Worm (Caenorhabditis elegans): ENCODE results near the gene clec-126.
A peak's percentile ranks its signal among the peaks of the same experiment; 100 is the strongest.

Gene clec-126

ce11 chrII:3567576-3567975, 48.3 kb downstream of the clec-126 start:
- TF ChIP-seq sox-4 (tag; optimal IDR thresholded peaks at IDR 0.05), result peak; percentile 42
- TF ChIP-seq ztf-16 (tag; optimal IDR thresholded peaks at IDR 0.05), result peak; percentile 25
- peak; percentile 60 for TF ChIP-seq eyg-1 (tag; optimal IDR thresholded peaks at IDR 0.05)
- peak; percentile 8 for TF ChIP-seq ref-2 (tag; optimal IDR thresholded peaks at IDR 0.05)
- TF ChIP-seq gmeb-2 (tag; optimal IDR thresholded peaks at IDR 0.05), result peak; percentile 55
- peak; percentile 38 for TF ChIP-seq lin-11 (tag; optimal IDR thresholded peaks at IDR 0.05)
- peak; percentile 55 for TF ChIP-seq fkh-6 (tag; optimal IDR thresholded peaks at IDR 0.05)
- TF ChIP-seq C08G9.2 (tag; optimal IDR thresholded peaks at IDR 0.05), result peak; percentile 42
- TF ChIP-seq hlh-15 (tag; optimal IDR thresholded peaks at IDR 0.05), result peak; percentile 43
- peak; percentile 70 for TF ChIP-seq ceh-6 (GFP tag; optimal IDR thresholded peaks at IDR 0.05)
- peak; percentile 12 for TF ChIP-seq K09A11.1 (tag; optimal IDR thresholded peaks at IDR 0.05; ENCODE audit: insufficient read depth)
- TF ChIP-seq fax-1 (tag; optimal IDR thresholded peaks at IDR 0.05), result peak; percentile 19
- TF ChIP-seq zip-5 (tag; optimal IDR thresholded peaks at IDR 0.05), result peak; percentile 12
- peak; percentile 61 for TF ChIP-seq hlh-6 (tag; optimal IDR thresholded peaks at IDR 0.05)
- peak; percentile 41 for TF ChIP-seq Y22D7AL.16 (tag; optimal IDR thresholded peaks at IDR 0.05)
- peak; percentile 55 for TF ChIP-seq pat-9 (tag; optimal IDR thresholded peaks at IDR 0.05)
- peak; percentile 55; the same call in 1 of the 2 replicates for TF ChIP-seq ceh-45 (GFP tag; IDR thresholded peaks at IDR 0.05)
- peak; percentile 25 for TF ChIP-seq ceh-19 (GFP tag; optimal IDR thresholded peaks at IDR 0.05)
- peak; percentile 46 for TF ChIP-seq syd-9 (tag; optimal IDR thresholded peaks at IDR 0.05)
- TF ChIP-seq dve-1 (tag; optimal IDR thresholded peaks at IDR 0.05), result peak; percentile 23
- TF ChIP-seq che-1 (tag; optimal IDR thresholded peaks at IDR 0.05), result peak; percentile 49
- peak; percentile 40; the same call in 1 of the 2 replicates for TF ChIP-seq unc-3 (GFP tag; conservative IDR thresholded peaks at IDR 0.05)
- TF ChIP-seq unc-3 (tag; optimal IDR thresholded peaks at IDR 0.05), result peak; percentile 42
- peak; percentile 2 for TF ChIP-seq F13H6.1 (tag; optimal IDR thresholded peaks at IDR 0.05)
- peak; percentile 34 for TF ChIP-seq unc-86 (tag; optimal IDR thresholded peaks at IDR 0.05)
- peak; percentile 4 for TF ChIP-seq tbx-2 (tag; optimal IDR thresholded peaks at IDR 0.05)
- peak; percentile 30 for TF ChIP-seq nhr-232 (tag; optimal IDR thresholded peaks at IDR 0.05)
- TF ChIP-seq sdc-2 (tag; optimal IDR thresholded peaks at IDR 0.05), result peak; percentile 20
- TF ChIP-seq C38D4.7 (GFP tag; optimal IDR thresholded peaks at IDR 0.05), result peak; percentile 37

ce11 chrII:3569118-3569517, 49.8 kb downstream of the clec-126 start, which contains the start of gene clec-127:
Gene clec-127, minus strand, starts transcription at chrII:3569218.
- TF ChIP-seq dve-1 (tag; optimal IDR thresholded peaks at IDR 0.05), result no peak
- TF ChIP-seq pat-9 (tag; optimal IDR thresholded peaks at IDR 0.05), result no peak
- TF ChIP-seq ztf-16 (tag; optimal IDR thresholded peaks at IDR 0.05), result no peak
- no peak for TF ChIP-seq fkh-10 (GFP tag; optimal IDR thresholded peaks at IDR 0.05)
- TF ChIP-seq fax-1 (tag; optimal IDR thresholded peaks at IDR 0.05), result no peak
- TF ChIP-seq pros-1 (tag; optimal IDR thresholded peaks at IDR 0.05), result no peak
- TF ChIP-seq nhr-232 (tag; optimal IDR thresholded peaks at IDR 0.05), result no peak
- no peak for TF ChIP-seq madf-2 (tag; optimal IDR thresholded peaks at IDR 0.05)
- no peak for TF ChIP-seq sox-4 (tag; optimal IDR thresholded peaks at IDR 0.05)
